Worm (Caenorhabditis elegans) whole organism, L2 larva: ENCODE measurements around the gene srg-24.

ENCODE experiments used
- C34F6.9 ChIP-seq: fragments of 150-350 bp; optimal IDR thresholded peaks from 2 replicates; lab custom pipeline; 2014; ENCODE audit warnings: missing biosample characterization, missing genetic modification characterization
- F13H6.1 ChIP-seq: sonication (generic microtip); optimal IDR thresholded peaks from 2 replicates; lab custom pipeline; 2016; ENCODE audit warnings: missing genetic modification characterization, missing compliant biosample characterization
- Y55F3AM.14 ChIP-seq: fragments of 200-800 bp; sonication (Bioruptor generic); optimal IDR thresholded peaks from 2 replicates; lab custom pipeline; 2018; ENCODE audit warnings: mild to moderate bottlenecking, missing genetic modification characterization, missing compliant biosample characterization
- ZK546.5 ChIP-seq: sonication (generic microtip); optimal IDR thresholded peaks from 2 replicates; lab custom pipeline; 2017; ENCODE audit warnings: missing biosample characterization, missing genetic modification characterization
- alr-1 ChIP-seq: fragments of 150-350 bp; optimal IDR thresholded peaks from 2 replicates; lab custom pipeline; 2014; ENCODE audit warnings: missing biosample characterization, missing genetic modification characterization
- ama-1 ChIP-seq: fragments of 150-350 bp; optimal IDR thresholded peaks from 2 replicates; lab custom pipeline; 2018; ENCODE audit warnings: inconsistent platforms
- blmp-1 ChIP-seq: sonication (generic microtip); optimal IDR thresholded peaks from 2 replicates; lab custom pipeline; 2017; ENCODE audit warnings: missing genetic modification characterization, mild to moderate bottlenecking, missing compliant biosample characterization, antibody characterized with exemption, moderate library complexity; ENCODE audit not compliant: insufficient read depth
- ceh-16 ChIP-seq: fragments of 150-350 bp; optimal IDR thresholded peaks from 2 replicates; lab custom pipeline; 2014; ENCODE audit warnings: missing biosample characterization, missing genetic modification characterization
- ceh-82 ChIP-seq: fragments of 150-350 bp; optimal IDR thresholded peaks from 2 replicates; lab custom pipeline; 2014; ENCODE audit warnings: missing biosample characterization, missing genetic modification characterization
- crh-2 ChIP-seq: sonication (generic microtip); optimal IDR thresholded peaks from 2 replicates; lab custom pipeline; 2017; ENCODE audit warnings: missing biosample characterization, missing genetic modification characterization
- dmd-4 ChIP-seq: sonication (generic microtip); optimal IDR thresholded peaks from 2 replicates; lab custom pipeline; 2017; ENCODE audit warnings: missing biosample characterization, missing genetic modification characterization
- elt-1 ChIP-seq: fragments of 150-350 bp; optimal IDR thresholded peaks from 2 replicates; lab custom pipeline; 2014; ENCODE audit warnings: missing biosample characterization, missing genetic modification characterization
- elt-3 ChIP-seq: sonication (generic microtip); optimal IDR thresholded peaks from 2 replicates; lab custom pipeline; 2017; ENCODE audit warnings: missing biosample characterization, missing genetic modification characterization
- gmeb-1 ChIP-seq: fragments of 150-350 bp; optimal IDR thresholded peaks from 2 replicates; lab custom pipeline; 2014; ENCODE audit warnings: missing biosample characterization, missing genetic modification characterization
- lin-11 ChIP-seq: fragments of 150-350 bp; sonication (generic microtip); optimal IDR thresholded peaks from 2 replicates; lab custom pipeline; 2014; ENCODE audit warnings: missing biosample characterization, missing genetic modification characterization, inconsistent platforms, mixed read lengths
- lin-13 ChIP-seq: fragments of 150-350 bp; optimal IDR thresholded peaks from 2 replicates; lab custom pipeline; 2014; ENCODE audit warnings: missing biosample characterization, missing genetic modification reagents, missing genetic modification characterization
- lin-39 ChIP-seq: fragments of 150-350 bp; optimal IDR thresholded peaks from 2 replicates; lab custom pipeline; 2014; ENCODE audit warnings: missing biosample characterization, missing genetic modification reagents, missing genetic modification characterization
- lsy-2 ChIP-seq, 2 experiments: fragments of 150-350 bp in 1 of 2; sonication (generic microtip) in 1 of 2; optimal IDR thresholded peaks; 2 replicates each; lab custom pipeline; 2014 to 2017; ENCODE audit warnings: missing biosample characterization in 2 of 2, missing genetic modification characterization in 2 of 2
- mab-5 ChIP-seq: fragments of 150-350 bp; optimal IDR thresholded peaks from 2 replicates; lab custom pipeline; 2014; ENCODE audit warnings: missing biosample characterization, missing genetic modification characterization
- mbf-1 ChIP-seq: sonication (generic microtip); optimal IDR thresholded peaks from 2 replicates; lab custom pipeline; 2017; ENCODE audit warnings: missing biosample characterization, missing genetic modification characterization
- mdl-1 ChIP-seq, 2 experiments: fragments of 150-350 bp in 1 of 2; sonication (generic microtip) in 1 of 2; optimal IDR thresholded peaks; 2 replicates each; lab custom pipeline; 2017; ENCODE audit warnings: missing biosample characterization in 2 of 2, missing genetic modification characterization in 2 of 2
- nhr-10 ChIP-seq: sonication (generic microtip); optimal IDR thresholded peaks from 2 replicates; lab custom pipeline; 2017; ENCODE audit warnings: missing biosample characterization, missing genetic modification characterization
- nhr-129 ChIP-seq: fragments of 150-350 bp; optimal IDR thresholded peaks from 2 replicates; lab custom pipeline; 2014; ENCODE audit warnings: missing biosample characterization, missing genetic modification characterization
- nhr-21 ChIP-seq: fragments of 150-350 bp; optimal IDR thresholded peaks from 2 replicates; lab custom pipeline; 2014; ENCODE audit warnings: missing biosample characterization, missing genetic modification characterization
- nhr-23 ChIP-seq: fragments of 150-350 bp; optimal IDR thresholded peaks from 2 replicates; lab custom pipeline; 2014; ENCODE audit warnings: missing biosample characterization, missing genetic modification reagents, missing genetic modification characterization
- nhr-237 ChIP-seq: fragments of 150-350 bp; optimal IDR thresholded peaks from 2 replicates; lab custom pipeline; 2014; ENCODE audit warnings: missing biosample characterization, missing genetic modification characterization
- nhr-25 ChIP-seq: fragments of 150-350 bp; sonication (generic microtip); optimal IDR thresholded peaks from 3 replicates; lab custom pipeline; 2014; ENCODE audit warnings: missing biosample characterization, missing genetic modification characterization
- nhr-6 ChIP-seq: fragments of 150-350 bp; optimal IDR thresholded peaks from 2 replicates; lab custom pipeline; 2014; ENCODE audit warnings: missing biosample characterization, missing genetic modification characterization
- nhr-77 ChIP-seq: fragments of 150-350 bp; optimal IDR thresholded peaks from 2 replicates; lab custom pipeline; 2014; ENCODE audit warnings: missing biosample characterization, missing genetic modification characterization
- peb-1 ChIP-seq: fragments of 150-350 bp; optimal IDR thresholded peaks from 2 replicates; lab custom pipeline; 2014; ENCODE audit warnings: missing biosample characterization, missing genetic modification characterization
- sem-4 ChIP-seq: fragments of 150-350 bp; optimal IDR thresholded peaks from 2 replicates; lab custom pipeline; 2014; ENCODE audit warnings: missing biosample characterization, missing genetic modification reagents, missing genetic modification characterization
- skn-1 ChIP-seq: sonication (generic microtip); optimal IDR thresholded peaks from 2 replicates; lab custom pipeline; 2017; ENCODE audit warnings: missing biosample characterization, missing genetic modification characterization
- sma-3 ChIP-seq: sonication (generic microtip); optimal IDR thresholded peaks from 2 replicates; lab custom pipeline; 2016; ENCODE audit warnings: missing genetic modification reagents, missing genetic modification characterization, missing compliant biosample characterization
- snpc-4 ChIP-seq: fragments of 150-350 bp; optimal IDR thresholded peaks from 2 replicates; lab custom pipeline; 2014; ENCODE audit warnings: missing biosample characterization, missing genetic modification characterization
- unc-39 ChIP-seq: fragments of 150-350 bp; optimal IDR thresholded peaks from 2 replicates; lab custom pipeline; 2014; ENCODE audit warnings: missing biosample characterization, missing genetic modification characterization
- unc-55 ChIP-seq: fragments of 150-350 bp; sonication (generic microtip); optimal IDR thresholded peaks from 3 replicates; lab custom pipeline; 2014; ENCODE audit warnings: missing biosample characterization, missing genetic modification reagents, missing genetic modification characterization
- unc-62 ChIP-seq: fragments of 150-350 bp; optimal IDR thresholded peaks from 2 replicates; lab custom pipeline; 2014; ENCODE audit warnings: missing biosample characterization, missing genetic modification reagents, missing genetic modification characterization
- ztf-1 ChIP-seq: fragments of 200-800 bp; sonication (Bioruptor generic); conservative IDR thresholded peaks from 2 replicates; pipeline ENCODE4 v1.3.6; 2022; ENCODE audit warnings: missing genetic modification characterization, missing compliant biosample characterization
- ztf-11 ChIP-seq: sonication (generic microtip); optimal IDR thresholded peaks from 2 replicates; lab custom pipeline; 2017; ENCODE audit warnings: missing biosample characterization, missing genetic modification characterization

srg-24 gene

ce11 chrII:3118907-3119382 lies 18.5 kb upstream of the srg-24 start, which contains the start of gene T10D4.6:
TSS of gene T10D4.6 (plus strand) at chrII:3119332.
- TF ChIP-seq lin-13 (GFP tag; lab: Kevin White, UChicago), result no peak
- TF ChIP-seq blmp-1, result no peak
- TF ChIP-seq ceh-16 (tag; lab: Kevin White, UChicago), result no peak
- TF ChIP-seq alr-1 (tag; lab: Kevin White, UChicago), result no peak
- no peak for TF ChIP-seq mbf-1
- TF ChIP-seq nhr-25 (tag; lab: Kevin White, UChicago), result no peak
- no peak for TF ChIP-seq peb-1 (tag; lab: Kevin White, UChicago)
- no peak for TF ChIP-seq dmd-4 (tag; lab: Kevin White, UChicago)
- TF ChIP-seq snpc-4 (tag; lab: Kevin White, UChicago), result no peak
- no peak for TF ChIP-seq ZK546.5
- TF ChIP-seq lsy-2 (tag; optimal IDR thresholded peaks at IDR 0.05; lab: Kevin White, UChicago), result no peak
- TF ChIP-seq crh-2 (tag; lab: Kevin White, UChicago), result peak; percentile 30
- no peak for TF ChIP-seq nhr-10 (tag; lab: Kevin White, UChicago)
- TF ChIP-seq unc-39 (tag; lab: Kevin White, UChicago), result no peak
- TF ChIP-seq C34F6.9 (tag; lab: Kevin White, UChicago), result peak; percentile 72
- no peak for TF ChIP-seq skn-1 (tag; lab: Kevin White, UChicago)
- TF ChIP-seq nhr-129 (tag; lab: Kevin White, UChicago), result peak; percentile 25
- TF ChIP-seq unc-55 (GFP tag; lab: Kevin White, UChicago), result peak; percentile 28

- TF ChIP-seq mbf-1 (no peak), mdl-1 (tag; optimal IDR thresholded peaks at IDR 0.05; lab: Kevin White, UChicago) (no peak)
- TF ChIP-seq, all 48 proteins: peak for 0
Observed at ce11 chrII:3117471-3117870, 17.0 kb upstream of the srg-24 start, which contains the start of gene T10D4.7. TSS of gene T10D4.7 (plus strand) at chrII:3117771.

- TF ChIP-seq snpc-4 (tag; lab: Kevin White, UChicago), result no peak
- TF ChIP-seq crh-2 (tag; lab: Kevin White, UChicago), result no peak
- no peak for TF ChIP-seq mab-5 (tag; lab: Kevin White, UChicago)
- TF ChIP-seq ztf-1, result no peak
- TF ChIP-seq ceh-82 (tag; lab: Kevin White, UChicago), result no peak
- TF ChIP-seq Y55F3AM.14 (GFP tag; lab: Kevin White, UChicago), result no peak
- TF ChIP-seq ceh-16 (tag; lab: Kevin White, UChicago), result no peak
- TF ChIP-seq gmeb-1 (tag; lab: Kevin White, UChicago), result no peak
- TF ChIP-seq nhr-129 (tag; lab: Kevin White, UChicago), result no peak
- TF ChIP-seq ztf-11, result no peak
- no peak for TF ChIP-seq elt-1 (tag; lab: Kevin White, UChicago)
- no peak for TF ChIP-seq mdl-1 (tag; optimal IDR thresholded peaks at IDR 0.05; lab: Kevin White, UChicago)
- no peak for TF ChIP-seq ama-1 (lab: Kevin White, UChicago)
- no peak for TF ChIP-seq lin-11 (tag; lab: Kevin White, UChicago)
- TF ChIP-seq unc-62, result no peak
- TF ChIP-seq elt-3 (tag; lab: Kevin White, UChicago), result no peak
Observed at ce11 chrII:3113934-3114333, 13.5 kb upstream of the srg-24 start, which contains the start of gene clec-123. TSS of gene clec-123 (plus strand) at chrII:3114234.

- TF ChIP-seq mdl-1 (tag; optimal IDR thresholded peaks at IDR 0.05; lab: Kevin White, UChicago) (no peak), snpc-4 (tag; lab: Kevin White, UChicago) (peak; percentile 45), unc-55 (GFP tag; lab: Kevin White, UChicago) (no peak), sem-4 (no peak)
- TF ChIP-seq, all 48 proteins: peak for 1
Observed at ce11 chrII:3113289-3113688, 12.8 kb upstream of the srg-24 start.

- TF ChIP-seq skn-1 (tag; lab: Kevin White, UChicago) (no peak), sma-3 (GFP tag; lab: Kevin White, UChicago) (no peak), F13H6.1 (tag; lab: Kevin White, UChicago) (no peak), unc-62 (no peak), sem-4 (no peak), ztf-1 (no peak), ceh-16 (tag; lab: Kevin White, UChicago) (no peak), nhr-6 (tag; lab: Kevin White, UChicago) (no peak), ama-1 (lab: Kevin White, UChicago) (no peak), nhr-23 (tag; lab: Kevin White, UChicago) (no peak), ceh-82 (tag; lab: Kevin White, UChicago) (no peak), lin-13 (GFP tag; lab: Kevin White, UChicago) (no peak), lin-39 (tag; lab: Kevin White, UChicago) (no peak), crh-2 (tag; lab: Kevin White, UChicago) (no peak), nhr-77 (tag; lab: Kevin White, UChicago) (no peak), nhr-237 (no peak), nhr-25 (tag; lab: Kevin White, UChicago) (no peak), nhr-21 (tag; lab: Kevin White, UChicago) (no peak), nhr-129 (tag; lab: Kevin White, UChicago) (no peak), gmeb-1 (tag; lab: Kevin White, UChicago) (no peak)
- TF ChIP-seq, all 48 proteins: peak for 0
Observed at ce11 chrII:3112313-3112712, 11.9 kb upstream of the srg-24 start, which contains the start of gene Y25C1A.2. TSS of gene Y25C1A.2 (plus strand) at chrII:3112613.
